Worm (Caenorhabditis elegans) whole organism, young adult: ENCODE measurements around the gene B0024.15.

Experiments
- F22D6.2 ChIP-seq: sonication (generic microtip); optimal IDR thresholded peaks from 2 replicates; lab custom pipeline; 2016; ENCODE audit warnings: mild to moderate bottlenecking, missing genetic modification characterization, missing compliant biosample characterization
- F39B2.1 ChIP-seq: fragments of 200-800 bp; sonication (Bioruptor generic); IDR thresholded peaks from 2 replicates; pipeline ENCODE4 v1.3.6; 2022; ENCODE audit warnings: missing genetic modification reagents, missing genetic modification characterization, missing compliant biosample characterization

- no peak for TF ChIP-seq F22D6.2 (tag; lab: Kevin White, UChicago)
- TF ChIP-seq F39B2.1 (GFP tag; lab: Robert Waterston, UW), result no peak
Measured at ce11 chrV:10277579-10277978, 12.3 kb upstream of the B0024.15 start, which contains the start of gene lys-1.
